Worm (Caenorhabditis elegans) whole organism, L3 larva: Measurements from ENCODE around the gene F10E9.11.

Experiments used
- fkh-10 ChIP-seq: sonication (generic microtip); optimal IDR thresholded peaks from 2 replicates; lab custom pipeline; 2017; ENCODE audit warnings: missing biosample characterization, missing genetic modification reagents, missing genetic modification characterization
- lin-15B ChIP-seq: fragments of 150-350 bp; optimal IDR thresholded peaks from 2 replicates; lab custom pipeline; 2014; ENCODE audit warnings: missing biosample characterization, missing genetic modification characterization
- lsy-12 ChIP-seq: sonication (generic microtip); optimal IDR thresholded peaks from 2 replicates; lab custom pipeline; 2016; ENCODE audit warnings: mild to moderate bottlenecking, missing genetic modification characterization, missing compliant biosample characterization
- pha-4 ChIP-seq: fragments of 150-350 bp; optimal IDR thresholded peaks from 2 replicates; lab custom pipeline; 2014; ENCODE audit warnings: missing biosample characterization, missing genetic modification reagents, missing genetic modification characterization

ce11 chrIII:8363253-8364061 lies 44.4 kb upstream of the F10E9.11 start, which contains the start of gene R05D3.3:
- TF ChIP-seq lin-15B (tag; lab: Kevin White, UChicago) (no peak), fkh-10 (GFP tag; lab: Kevin White, UChicago) (no peak), lsy-12 (no peak), pha-4 (no peak)
